Worm (Caenorhabditis elegans): Measurements from ENCODE around the gene C56C10.7.

The C56C10.7 gene

ce11 chrII:6582758-6583157 lies 4.6 kb downstream of the C56C10.7 start, which contains the start of gene C56C10.4:
Gene C56C10.4, plus strand, starts transcription at chrII:6583058.
- TF ChIP-seq elt-3 (tag; optimal IDR thresholded peaks at IDR 0.05) (no peak), lin-11 (tag; optimal IDR thresholded peaks at IDR 0.05) (no peak), sem-4 (tag; optimal IDR thresholded peaks at IDR 0.05) (no peak), gmeb-1 (tag; optimal IDR thresholded peaks at IDR 0.05) (no peak), R02D3.7 (tag; optimal IDR thresholded peaks at IDR 0.05) (no peak), mdl-1 (tag; optimal IDR thresholded peaks at IDR 0.05) (no peak), ama-1 (optimal IDR thresholded peaks at IDR 0.05) (no peak), zag-1 (tag; optimal IDR thresholded peaks at IDR 0.05) (no peak), crh-2 (tag; optimal IDR thresholded peaks at IDR 0.05) (no peak), sma-3 (GFP tag; optimal IDR thresholded peaks at IDR 0.05) (no peak), unc-39 (tag; optimal IDR thresholded peaks at IDR 0.05) (no peak), lsy-2 (tag; optimal IDR thresholded peaks at IDR 0.05) (no peak), sma-9 (GFP tag; optimal IDR thresholded peaks at IDR 0.05) (no peak), sma-9 (tag; optimal IDR thresholded peaks at IDR 0.05) (no peak), ZK546.5 (tag; optimal IDR thresholded peaks at IDR 0.05) (no peak), nhr-237 (tag; optimal IDR thresholded peaks at IDR 0.05) (no peak), fos-1 (tag; optimal IDR thresholded peaks at IDR 0.05) (no peak)

- TF ChIP-seq ztf-4 (tag; optimal IDR thresholded peaks at IDR 0.05) (no peak), nhr-10 (tag; optimal IDR thresholded peaks at IDR 0.05) (no peak), nhr-237 (tag; optimal IDR thresholded peaks at IDR 0.05) (no peak), blmp-1 (tag; optimal IDR thresholded peaks at IDR 0.05; ENCODE audit: insufficient read depth) (no peak), egl-27 (tag; optimal IDR thresholded peaks at IDR 0.05) (no peak), crh-2 (tag; optimal IDR thresholded peaks at IDR 0.05) (no peak), F13H6.1 (tag; optimal IDR thresholded peaks at IDR 0.05) (no peak), nhr-77 (tag; optimal IDR thresholded peaks at IDR 0.05) (no peak), mdl-1 (tag; optimal IDR thresholded peaks at IDR 0.05) (no peak)
These were observed 6.1 kb downstream of the C56C10.7 start, which contains the start of gene C56C10.6 for ce11 chrII:6581236-6581635. Gene C56C10.6, minus strand, starts transcription at chrII:6581336.

- no peak for TF ChIP-seq peb-1 (tag; optimal IDR thresholded peaks at IDR 0.05)
- no peak for TF ChIP-seq nhr-11 (tag; optimal IDR thresholded peaks at IDR 0.05)
- no peak for TF ChIP-seq R02D3.7 (tag; optimal IDR thresholded peaks at IDR 0.05)
- no peak for TF ChIP-seq blmp-1 (tag; optimal IDR thresholded peaks at IDR 0.05; ENCODE audit: insufficient read depth)
- no peak for TF ChIP-seq mab-5 (tag; optimal IDR thresholded peaks at IDR 0.05)
These were observed 9.0 kb downstream of the C56C10.7 start, which contains the start of gene sra-31 for ce11 chrII:6578378-6578777. Gene sra-31, minus strand, starts transcription at chrII:6578478.

ce11 chrII:6575647-6576046 lies 11.7 kb downstream of the C56C10.7 start, which contains the start of gene sra-29:
Gene sra-29, minus strand, starts transcription at chrII:6575747.
- TF ChIP-seq mbf-1 (tag; optimal IDR thresholded peaks at IDR 0.05), result no peak
- no peak for TF ChIP-seq mdl-1 (tag; optimal IDR thresholded peaks at IDR 0.05)

ce11 chrII:6573677-6574076 lies 13.7 kb downstream of the C56C10.7 start, which contains the start of gene sra-28:
Gene sra-28, minus strand, starts transcription at chrII:6573777.
- no peak for TF ChIP-seq zag-1 (tag; optimal IDR thresholded peaks at IDR 0.05)
- TF ChIP-seq ztf-1 (GFP tag; conservative IDR thresholded peaks at IDR 0.05), result no peak
- TF ChIP-seq unc-55 (GFP tag; optimal IDR thresholded peaks at IDR 0.05), result no peak
- no peak for TF ChIP-seq nhr-23 (tag; optimal IDR thresholded peaks at IDR 0.05)
- no peak for TF ChIP-seq nhr-25 (tag; optimal IDR thresholded peaks at IDR 0.05)
- no peak for TF ChIP-seq nhr-237 (tag; optimal IDR thresholded peaks at IDR 0.05)
- no peak for TF ChIP-seq peb-1 (tag; optimal IDR thresholded peaks at IDR 0.05)
- no peak for TF ChIP-seq nhr-10 (tag; optimal IDR thresholded peaks at IDR 0.05)
- no peak for TF ChIP-seq mab-5 (tag; optimal IDR thresholded peaks at IDR 0.05)
- TF ChIP-seq nhr-6 (tag; optimal IDR thresholded peaks at IDR 0.05), result no peak
- TF ChIP-seq unc-39 (tag; optimal IDR thresholded peaks at IDR 0.05), result no peak
- TF ChIP-seq lsy-2 (tag; optimal IDR thresholded peaks at IDR 0.05), result no peak
- TF ChIP-seq alr-1 (tag; optimal IDR thresholded peaks at IDR 0.05), result no peak
- TF ChIP-seq skn-1 (tag; optimal IDR thresholded peaks at IDR 0.05), result no peak
- no peak for TF ChIP-seq ceh-82 (tag; optimal IDR thresholded peaks at IDR 0.05)
- TF ChIP-seq gmeb-1 (tag; optimal IDR thresholded peaks at IDR 0.05), result no peak
- TF ChIP-seq C34F6.9 (tag; optimal IDR thresholded peaks at IDR 0.05), result no peak
- TF ChIP-seq sma-9 (GFP tag; optimal IDR thresholded peaks at IDR 0.05), result no peak
- no peak for TF ChIP-seq sma-9 (tag; optimal IDR thresholded peaks at IDR 0.05)
- no peak for TF ChIP-seq aly-2 (tag; optimal IDR thresholded peaks at IDR 0.05)
